Fruit fly (Drosophila melanogaster): ENCODE measurements around the gene CG12682.

The CG12682 gene

dm6 chrX:4825674-4826073 is at the start of gene CG12682:
Gene CG12682 (plus strand): TSS chrX:4825974.
- no peak for TF ChIP-seq CG14655 (GFP tag; optimal IDR thresholded peaks at IDR 0.05)
- TF ChIP-seq CG13204 (GFP tag; optimal IDR thresholded peaks at IDR 0.05): no peak
- no peak for TF ChIP-seq CG17806 (tag; optimal IDR thresholded peaks at IDR 0.05)
- no peak for TF ChIP-seq Ets98B (GFP tag; IDR thresholded peaks at IDR 0.05)
- no peak for TF ChIP-seq EcR (GFP tag; optimal IDR thresholded peaks at IDR 0.05)
- TF ChIP-seq CG12605 (GFP tag; IDR thresholded peaks at IDR 0.05): no peak
- TF ChIP-seq CG9948 (tag; optimal IDR thresholded peaks at IDR 0.05): no peak
- TF ChIP-seq CG32121 (GFP tag; IDR thresholded peaks at IDR 0.05): no peak
- no peak for TF ChIP-seq CG10348 (GFP tag; IDR thresholded peaks at IDR 0.05)
- TF ChIP-seq Snoo (tag; optimal IDR thresholded peaks at IDR 0.05): no peak
- TF ChIP-seq gl (tag; optimal IDR thresholded peaks at IDR 0.05): no peak

DNA sequence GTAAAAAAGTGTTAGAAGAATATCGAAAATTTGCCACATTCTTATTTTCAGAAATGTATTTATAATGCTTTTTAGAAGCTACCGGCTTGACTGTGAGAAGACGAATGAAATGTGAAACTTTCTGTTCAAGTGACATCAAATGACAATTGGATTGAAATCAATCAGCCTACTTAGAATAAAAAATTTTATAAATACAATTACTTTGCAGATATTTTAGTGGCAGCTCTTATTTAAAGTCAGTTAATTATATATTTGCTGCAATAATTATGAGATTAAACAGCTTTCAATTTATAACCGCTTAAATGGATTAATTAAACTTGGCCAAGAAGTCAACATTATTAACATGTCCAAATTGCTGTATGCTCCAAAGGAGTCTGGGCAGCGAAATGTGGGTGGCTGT is 48.5 kb upstream of the CG12682 start, which contains the start of gene CG2871:
Gene CG2871, minus strand, starts transcription at position 101 of the 400 bp plus-strand sequence.
- no peak for TF ChIP-seq CG14655 (GFP tag; optimal IDR thresholded peaks at IDR 0.05)
- no peak for TF ChIP-seq CG15710 (tag; optimal IDR thresholded peaks at IDR 0.05)
- TF ChIP-seq CG32121 (GFP tag; IDR thresholded peaks at IDR 0.05): no peak
- TF ChIP-seq Ets98B (GFP tag; IDR thresholded peaks at IDR 0.05): no peak
- TF ChIP-seq Snoo (tag; optimal IDR thresholded peaks at IDR 0.05): no peak
- TF ChIP-seq EcR (GFP tag; optimal IDR thresholded peaks at IDR 0.05): no peak
- no peak for TF ChIP-seq CG8301 (tag; optimal IDR thresholded peaks at IDR 0.05)
- TF ChIP-seq gl (tag; optimal IDR thresholded peaks at IDR 0.05): no peak
- TF ChIP-seq CG17806 (tag; optimal IDR thresholded peaks at IDR 0.05): no peak
- no peak for TF ChIP-seq CG34367 (tag; optimal IDR thresholded peaks at IDR 0.05)
- TF ChIP-seq CG8159 (tag; optimal IDR thresholded peaks at IDR 0.05): no peak
- no peak for TF ChIP-seq D1 (tag; optimal IDR thresholded peaks at IDR 0.05)
- no peak for TF ChIP-seq CG13204 (GFP tag; optimal IDR thresholded peaks at IDR 0.05)
- TF ChIP-seq CG4496 (GFP tag; IDR thresholded peaks at IDR 0.05): no peak
- TF ChIP-seq Pif1B (GFP tag; optimal IDR thresholded peaks at IDR 0.05): no peak
- TF ChIP-seq fd96Ca (GFP tag; IDR thresholded peaks at IDR 0.05): no peak

DNA sequence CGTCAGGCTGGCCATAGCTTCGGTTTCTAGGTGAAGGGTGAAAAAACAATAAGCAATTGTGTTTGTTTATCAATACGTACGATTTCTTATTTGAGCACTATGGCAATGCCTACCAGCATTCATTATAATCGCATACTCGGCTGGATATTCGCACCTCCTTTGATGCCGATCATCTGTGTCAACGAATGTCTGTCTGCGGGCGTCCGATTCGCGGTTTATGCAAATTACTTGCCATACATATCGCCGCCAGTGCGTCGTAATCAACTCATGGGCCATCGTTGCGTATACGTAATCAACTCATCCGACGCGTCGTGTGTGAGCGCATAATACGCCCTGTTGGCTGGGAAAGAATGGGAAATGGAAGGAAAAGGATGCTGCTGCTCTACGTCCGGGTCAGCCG is 43.1 kb upstream of the CG12682 start, which contains the start of gene CG15471:
Gene CG15471, minus strand, starts transcription at position 101 of the 400 bp plus-strand sequence.
- TF ChIP-seq gl (tag; optimal IDR thresholded peaks at IDR 0.05): no peak
- TF ChIP-seq CG9948 (tag; optimal IDR thresholded peaks at IDR 0.05): no peak
- TF ChIP-seq CG12605 (GFP tag; IDR thresholded peaks at IDR 0.05): no peak
- no peak for TF ChIP-seq CG34367 (tag; optimal IDR thresholded peaks at IDR 0.05)
- TF ChIP-seq EcR (GFP tag; optimal IDR thresholded peaks at IDR 0.05): no peak
- TF ChIP-seq Pif1B (GFP tag; optimal IDR thresholded peaks at IDR 0.05): no peak
- TF ChIP-seq Ets98B (GFP tag; IDR thresholded peaks at IDR 0.05): no peak
- no peak for TF ChIP-seq Pif1A (GFP tag; optimal IDR thresholded peaks at IDR 0.05)
- TF ChIP-seq CG4496 (GFP tag; IDR thresholded peaks at IDR 0.05): no peak
- TF ChIP-seq CG8159 (tag; optimal IDR thresholded peaks at IDR 0.05): no peak
- TF ChIP-seq CG15710 (tag; optimal IDR thresholded peaks at IDR 0.05): no peak
- no peak for TF ChIP-seq fd96Ca (GFP tag; IDR thresholded peaks at IDR 0.05)
- TF ChIP-seq CG13204 (GFP tag; optimal IDR thresholded peaks at IDR 0.05): no peak
- no peak for TF ChIP-seq CG17806 (tag; optimal IDR thresholded peaks at IDR 0.05)

- TF ChIP-seq CG15710 (tag; optimal IDR thresholded peaks at IDR 0.05) (no peak), D1 (tag; optimal IDR thresholded peaks at IDR 0.05) (no peak), rn (GFP tag; IDR thresholded peaks at IDR 0.05) (no peak)
Measured at dm6 chrX:4783775-4784174, 42.0 kb upstream of the CG12682 start, which contains the start of gene CG6978. Gene CG6978 (plus strand): TSS chrX:4784075.

dm6 chrX:4804762-4805161 is 21.0 kb upstream of the CG12682 start, which contains the start of gene CG2861:
Gene CG2861 (minus strand): TSS chrX:4804862.
- TF ChIP-seq D1 (tag; optimal IDR thresholded peaks at IDR 0.05) (no peak), rn (GFP tag; IDR thresholded peaks at IDR 0.05) (no peak), CG32121 (GFP tag; IDR thresholded peaks at IDR 0.05) (no peak), CG8159 (tag; optimal IDR thresholded peaks at IDR 0.05) (no peak)

DNA sequence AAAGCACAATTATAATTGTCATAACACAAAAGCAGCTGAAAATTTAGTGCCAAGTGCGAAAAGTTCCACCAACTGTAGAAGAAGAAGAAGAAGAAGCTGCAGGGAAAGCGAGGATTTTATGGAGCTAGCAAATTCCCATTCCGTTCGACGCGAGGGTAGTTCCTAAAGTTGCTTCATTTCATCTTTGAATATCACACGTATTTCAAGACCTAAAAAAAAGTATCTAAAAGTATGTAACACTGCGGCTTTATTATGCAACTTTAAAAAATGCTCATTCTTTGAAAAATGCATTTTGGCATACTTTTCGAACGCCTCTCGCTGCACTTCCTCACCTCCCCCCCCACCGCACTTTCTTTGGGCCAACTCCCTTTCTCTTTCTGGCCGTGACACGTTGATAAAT is 17.9 kb upstream of the CG12682 start:
- TF ChIP-seq CG10348 (GFP tag; IDR thresholded peaks at IDR 0.05): no peak

DNA sequence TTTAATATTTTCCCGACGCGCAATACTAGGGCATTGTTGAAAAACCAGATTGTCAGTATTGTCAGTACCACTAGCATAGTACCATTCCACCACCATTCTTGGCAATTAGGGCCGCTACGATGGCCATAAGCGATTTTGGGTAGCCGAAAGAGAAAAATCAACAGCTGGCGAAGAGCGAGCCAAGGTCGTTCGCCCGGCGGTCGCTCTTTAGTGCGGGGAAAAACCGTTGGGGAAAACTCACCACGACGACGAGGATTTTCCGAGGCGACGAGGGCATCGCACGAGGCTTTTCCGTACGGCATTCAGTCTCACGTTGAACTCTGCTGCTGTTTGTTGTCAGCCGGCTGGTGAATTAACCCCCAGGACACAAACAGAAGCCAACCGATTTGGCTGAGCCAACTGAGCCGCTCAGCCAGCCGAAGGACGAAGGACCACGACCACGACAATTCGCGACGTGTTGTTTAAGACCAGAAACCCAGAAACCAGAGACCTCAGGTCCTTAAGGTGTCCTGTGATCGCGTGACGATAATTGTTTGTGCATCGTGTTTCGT is 14.8 kb downstream of the CG12682 start, which contains the start of gene CG42594:
Gene CG42594, plus strand, starts transcription at position 286 of the 551 bp plus-strand sequence.
- TF ChIP-seq Ets98B (GFP tag; IDR thresholded peaks at IDR 0.05) (no peak), CG8159 (tag; optimal IDR thresholded peaks at IDR 0.05) (no peak), CG12605 (GFP tag; IDR thresholded peaks at IDR 0.05) (no peak), CG8301 (tag; optimal IDR thresholded peaks at IDR 0.05) (no peak), gl (tag; optimal IDR thresholded peaks at IDR 0.05) (no peak), CG4496 (GFP tag; IDR thresholded peaks at IDR 0.05) (no peak), CG13204 (GFP tag; optimal IDR thresholded peaks at IDR 0.05) (no peak), rn (GFP tag; IDR thresholded peaks at IDR 0.05) (no peak), CG10348 (GFP tag; IDR thresholded peaks at IDR 0.05) (no peak), D1 (tag; optimal IDR thresholded peaks at IDR 0.05) (no peak), Pif1B (GFP tag; optimal IDR thresholded peaks at IDR 0.05) (no peak), Pif1A (GFP tag; optimal IDR thresholded peaks at IDR 0.05) (no peak), CG15710 (tag; optimal IDR thresholded peaks at IDR 0.05) (no peak), CG17806 (tag; optimal IDR thresholded peaks at IDR 0.05) (no peak), CG32121 (GFP tag; IDR thresholded peaks at IDR 0.05) (no peak), CG34367 (tag; optimal IDR thresholded peaks at IDR 0.05) (no peak), Snoo (tag; optimal IDR thresholded peaks at IDR 0.05) (no peak), CG14655 (GFP tag; optimal IDR thresholded peaks at IDR 0.05) (no peak), EcR (GFP tag; optimal IDR thresholded peaks at IDR 0.05) (no peak)

Measured in whole organism, pupa.